Fruit fly (Drosophila melanogaster): Measurements from ENCODE around the gene Or85b.

DNA sequence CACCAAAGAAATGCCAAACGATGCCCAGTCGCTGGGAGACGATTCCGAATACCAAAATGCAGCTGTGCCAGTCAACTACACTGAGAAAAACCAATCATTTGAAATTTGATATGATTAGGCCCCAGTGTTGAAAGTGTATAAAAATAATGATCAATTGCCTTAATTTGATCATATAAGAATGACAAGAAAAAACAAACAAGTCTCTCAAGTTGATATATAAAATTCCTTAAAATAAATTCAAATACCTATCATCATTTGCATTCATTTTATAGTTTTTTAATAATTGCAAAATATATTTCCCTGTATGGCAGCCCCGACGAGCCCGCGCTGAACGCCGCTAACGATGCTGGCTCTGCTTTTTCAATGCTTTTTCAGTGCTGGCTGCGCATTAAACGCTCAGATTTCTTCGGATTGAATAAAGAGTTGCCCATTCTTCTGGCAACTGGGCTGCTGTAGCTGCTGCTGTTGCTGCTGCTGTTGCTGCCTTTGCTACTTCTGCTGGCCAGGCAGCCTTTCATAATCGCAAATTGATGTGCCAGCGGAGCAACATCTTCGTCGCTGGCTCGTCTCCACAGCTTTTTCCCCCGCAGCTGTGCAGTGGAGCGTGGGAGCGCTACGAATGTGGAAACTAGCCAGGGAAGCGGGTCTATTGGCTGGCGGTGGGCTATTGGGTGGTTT is 41.3 kb downstream of the Or85b start:
- TF ChIP-seq psq (optimal IDR thresholded peaks at IDR 0.05), result no peak
- no peak for TF ChIP-seq CG8478 (optimal IDR thresholded peaks at IDR 0.05)
- no peak for TF ChIP-seq usp (GFP tag; optimal IDR thresholded peaks at IDR 0.05)
- TF ChIP-seq pan (optimal IDR thresholded peaks at IDR 0.05), result no peak
